Fruit fly (Drosophila melanogaster): ENCODE results near the gene grn.

Gene grn

DNA sequence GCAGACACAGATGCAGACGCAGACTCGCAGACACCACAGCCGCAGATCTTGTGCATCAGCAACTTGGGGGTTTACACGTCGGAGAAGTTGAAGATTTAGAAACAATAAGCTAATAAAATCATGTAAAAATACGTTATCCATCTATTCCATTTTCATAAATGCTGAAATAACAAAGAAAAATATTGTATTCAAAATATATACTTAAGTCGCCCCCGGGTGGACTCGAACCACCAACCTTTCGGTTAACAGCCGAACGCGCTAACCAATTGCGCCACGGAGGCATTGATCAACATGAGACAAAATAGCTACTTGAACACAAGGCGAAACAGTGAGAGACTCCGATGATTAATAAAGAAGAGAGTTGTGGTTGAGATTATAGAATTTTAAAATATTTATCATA is 41.9 kb downstream of the grn start:
- TF ChIP-seq CG4820 (GFP tag; optimal IDR thresholded peaks at IDR 0.05) (peak; percentile 63), caup (GFP tag; optimal IDR thresholded peaks at IDR 0.05; ENCODE audit: severe bottlenecking) (no peak), ttk (GFP tag; IDR thresholded peaks at IDR 0.05) (no peak), stc (GFP tag; IDR thresholded peaks at IDR 0.05) (no peak), ems (GFP tag; optimal IDR thresholded peaks at IDR 0.05) (no peak), CG16815 (GFP tag; optimal IDR thresholded peaks at IDR 0.05) (no peak), tna (GFP tag; IDR thresholded peaks at IDR 0.05; ENCODE audit: partially characterized antibody) (peak; percentile 82), HLH54F (GFP tag; optimal IDR thresholded peaks at IDR 0.05) (no peak), gcm2 (GFP tag; optimal IDR thresholded peaks at IDR 0.05) (no peak), Opbp (GFP tag; IDR thresholded peaks at IDR 0.05; ENCODE audit: partially characterized antibody) (peak; percentile 93), CG16813 (GFP tag; IDR thresholded peaks at IDR 0.05; ENCODE audit: partially characterized antibody) (peak; percentile 86), CG8290 (GFP tag; optimal IDR thresholded peaks at IDR 0.05) (no peak), CG8290 (tag; optimal IDR thresholded peaks at IDR 0.05) (no peak), bbx (GFP tag; IDR thresholded peaks at IDR 0.05; ENCODE audit: partially characterized antibody) (peak; percentile 90), chinmo (GFP tag; IDR thresholded peaks at IDR 0.05; ENCODE audit: partially characterized antibody) (peak; percentile 50; the same call in 1 of the 4 replicates), CG14441 (GFP tag; IDR thresholded peaks at IDR 0.05) (no peak), CG15073 (GFP tag; optimal IDR thresholded peaks at IDR 0.05) (no peak), ato (GFP tag; IDR thresholded peaks at IDR 0.05; ENCODE audit: partially characterized antibody) (peak; percentile 84), TFAM (GFP tag; optimal IDR thresholded peaks at IDR 0.05) (no peak), pzg (GFP tag; optimal IDR thresholded peaks at IDR 0.05) (no peak), HHEX (GFP tag; optimal IDR thresholded peaks at IDR 0.05) (no peak), CG14710 (tag; optimal IDR thresholded peaks at IDR 0.05) (no peak), CG4328 (GFP tag; optimal IDR thresholded peaks at IDR 0.05) (no peak), sna (GFP tag; IDR thresholded peaks at IDR 0.05; ENCODE audit: partially characterized antibody) (peak; percentile 67), fd96Cb (tag; optimal IDR thresholded peaks at IDR 0.05) (no peak), maf-S (GFP tag; optimal IDR thresholded peaks at IDR 0.05) (no peak), NK7.1 (GFP tag; optimal IDR thresholded peaks at IDR 0.05) (no peak), CG10274 (GFP tag; optimal IDR thresholded peaks at IDR 0.05) (no peak), Stat92E (GFP tag; optimal IDR thresholded peaks at IDR 0.05) (peak in 1 of 3 experiments; percentile 66), Trl (optimal IDR thresholded peaks at IDR 0.05) (no peak), Trl (GFP tag; optimal IDR thresholded peaks at IDR 0.05) (no peak), unc-4 (GFP tag; IDR thresholded peaks at IDR 0.05; ENCODE audit: partially characterized antibody) (peak; percentile 44; the same call in 1 of the 2 replicates), Usf (GFP tag; optimal IDR thresholded peaks at IDR 0.05) (no peak), CG18619 (GFP tag; optimal IDR thresholded peaks at IDR 0.05) (no peak), knrl (GFP tag; IDR thresholded peaks at IDR 0.05; ENCODE audit: partially characterized antibody) (peak; percentile 57; the same call in 2 of the 3 replicates), CG6765 (GFP tag; optimal IDR thresholded peaks at IDR 0.05) (no peak), Med (GFP tag) (peak; percentile 70), dan (GFP tag; IDR thresholded peaks at IDR 0.05) (no peak), CG2116 (GFP tag; optimal IDR thresholded peaks at IDR 0.05) (no peak), Bdp1 (GFP tag; optimal IDR thresholded peaks at IDR 0.05) (peak; percentile 98), Taf1 (GFP tag; IDR thresholded peaks at IDR 0.05) (no peak), CG14860 (GFP tag; IDR thresholded peaks at IDR 0.05; ENCODE audit: partially characterized antibody) (peak; percentile 81), CG7963 (GFP tag; IDR thresholded peaks at IDR 0.05; ENCODE audit: partially characterized antibody) (peak; percentile 76), sug (tag; optimal IDR thresholded peaks at IDR 0.05) (no peak), croc (GFP tag; conservative IDR thresholded peaks at IDR 0.05) (no peak), vnd (GFP tag; IDR thresholded peaks at IDR 0.05; ENCODE audit: partially characterized antibody) (peak; percentile 48; the same call in 1 of the 3 replicates), tin (GFP tag; optimal IDR thresholded peaks at IDR 0.05) (no peak), cad (GFP tag; optimal IDR thresholded peaks at IDR 0.05) (no peak), CG42726 (GFP tag; IDR thresholded peaks at IDR 0.05; ENCODE audit: partially characterized antibody) (peak; percentile 61; the same call in 1 of the 2 replicates), CG11504 (tag; optimal IDR thresholded peaks at IDR 0.05) (no peak)

Data from whole organism, embryonic.